Fruit fly (Drosophila melanogaster) whole organism, embryonic: ENCODE data around the gene CG15543.
A peak's percentile ranks its signal among the peaks of the same experiment; 100 is the strongest.

ENCODE experiments used
- Bgb ChIP-seq: fragments of 200-800 bp; sonication (Bioruptor generic); IDR thresholded peaks from 2 replicates; pipeline ENCODE4 v1.3.6; 2022; ENCODE audit warnings: missing biosample characterization, missing genetic modification characterization; ENCODE audit not compliant: partially characterized antibody
- CG10565 ChIP-seq: fragments of 200-800 bp; sonication (Bioruptor generic); optimal IDR thresholded peaks from 3 replicates; lab custom pipeline; 2016; ENCODE audit warnings: missing biosample characterization, mild to moderate bottlenecking, missing genetic modification characterization
- CG11456 ChIP-seq: fragments of 200-800 bp; sonication (Bioruptor generic); IDR thresholded peaks from 3 replicates; pipeline ENCODE4 v1.3.6; 2022; ENCODE audit warnings: missing biosample characterization, missing genetic modification characterization
- CG12104 ChIP-seq: fragments of 200-800 bp; sonication (Bioruptor generic); optimal IDR thresholded peaks from 3 replicates; lab custom pipeline; 2016; ENCODE audit warnings: missing biosample characterization, missing genetic modification characterization
- CG13287 ChIP-seq: fragments of 200-800 bp; sonication (Bioruptor generic); IDR thresholded peaks from 2 replicates; pipeline ENCODE4 v1.3.6; 2022; ENCODE audit warnings: missing biosample characterization, missing genetic modification characterization; ENCODE audit not compliant: partially characterized antibody
- CG15073 ChIP-seq: fragments of 200-800 bp; sonication (Bioruptor generic); optimal IDR thresholded peaks from 2 replicates; lab custom pipeline; 2016; ENCODE audit warnings: missing biosample characterization, missing genetic modification characterization
- CG17361 ChIP-seq: fragments of 200-800 bp; sonication (Bioruptor generic); IDR thresholded peaks from 3 replicates; pipeline ENCODE4 v1.3.6; 2022; ENCODE audit warnings: missing biosample characterization, missing genetic modification characterization
- CG17829 ChIP-seq: fragments of 200-800 bp; optimal IDR thresholded peaks from 2 replicates; lab custom pipeline; 2019; ENCODE audit warnings: missing biosample characterization, mild to moderate bottlenecking, missing genetic modification characterization, moderate library complexity
- CG17912 ChIP-seq: fragments of 200-800 bp; sonication (Bioruptor generic); optimal IDR thresholded peaks from 2 replicates; lab custom pipeline; 2018; ENCODE audit warnings: missing biosample characterization, mild to moderate bottlenecking, missing genetic modification characterization
- CG3163 ChIP-seq: fragments of 200-800 bp; sonication (Bioruptor generic); optimal IDR thresholded peaks from 3 replicates; lab custom pipeline; 2016; ENCODE audit warnings: missing biosample characterization, missing genetic modification characterization
- CG43689 ChIP-seq: fragments of 200-800 bp; sonication (Bioruptor generic); IDR thresholded peaks from 2 replicates; pipeline ENCODE4 v1.3.6; 2022; ENCODE audit warnings: missing biosample characterization, missing genetic modification characterization
- CG5953 ChIP-seq: fragments of 200-800 bp; sonication (Bioruptor generic); IDR thresholded peaks from 2 replicates; pipeline ENCODE4 v1.3.6; 2022; ENCODE audit warnings: missing biosample characterization, missing genetic modification characterization
- CG6654 ChIP-seq: fragments of 200-800 bp; sonication (Bioruptor generic); optimal IDR thresholded peaks from 2 replicates; lab custom pipeline; 2017; ENCODE audit warnings: missing biosample characterization, mild to moderate bottlenecking, missing genetic modification characterization
- CG7839 ChIP-seq: fragments of 200-800 bp; sonication (Bioruptor generic); optimal IDR thresholded peaks from 3 replicates; lab custom pipeline; 2018; ENCODE audit warnings: missing biosample characterization, mild to moderate bottlenecking, missing genetic modification characterization, moderate library complexity
- CG8290 ChIP-seq, 3 experiments: fragments of 200-800 bp; sonication (Bioruptor generic); optimal IDR thresholded peaks; 2 replicates each; lab custom pipeline; 2016 to 2019; ENCODE audit warnings: missing biosample characterization in 3 of 3, missing genetic modification characterization in 3 of 3, mild to moderate bottlenecking in 2 of 3, moderate library complexity in 1 of 3
- CG8924 ChIP-seq: fragments of 200-800 bp; optimal IDR thresholded peaks from 3 replicates; lab custom pipeline; 2019; ENCODE audit warnings: missing biosample characterization, mild to moderate bottlenecking, missing genetic modification characterization, moderate library complexity
- Camta ChIP-seq: fragments of 200-800 bp; sonication (Bioruptor generic); optimal IDR thresholded peaks from 2 replicates; lab custom pipeline; 2016; ENCODE audit warnings: missing biosample characterization, missing genetic modification characterization
- E2f1 ChIP-seq: fragments of 200-800 bp; sonication (Bioruptor generic); IDR thresholded peaks from 2 replicates; pipeline ENCODE4 v1.3.6; 2022; ENCODE audit warnings: missing biosample characterization, missing genetic modification characterization
- Ets97D ChIP-seq: fragments of 200-800 bp; sonication (Bioruptor generic); optimal IDR thresholded peaks from 3 replicates; lab custom pipeline; 2016; ENCODE audit warnings: missing biosample characterization, missing genetic modification characterization
- Gsc ChIP-seq: fragments of 200-800 bp; sonication (Bioruptor generic); IDR thresholded peaks from 2 replicates; pipeline ENCODE4 v1.3.6; 2022; ENCODE audit warnings: missing biosample characterization, missing genetic modification characterization
- HHEX ChIP-seq: fragments of 200-800 bp; sonication (Bioruptor generic); optimal IDR thresholded peaks from 3 replicates; lab custom pipeline; 2017; ENCODE audit warnings: missing biosample characterization, mild to moderate bottlenecking, missing genetic modification characterization, missing genetic modification reagents
- Hmr ChIP-seq: fragments of 200-800 bp; sonication (Bioruptor generic); optimal IDR thresholded peaks from 3 replicates; lab custom pipeline; 2017; ENCODE audit warnings: mild to moderate bottlenecking, missing biosample characterization, missing genetic modification reagents, missing genetic modification characterization
- Lim3 ChIP-seq: fragments of 200-800 bp; sonication (Bioruptor generic); IDR thresholded peaks from 2 replicates; pipeline ENCODE4 v1.3.6; 2022; ENCODE audit warnings: missing biosample characterization, missing genetic modification characterization
- Med ChIP-seq: fragments of 200-800 bp; sonication (Bioruptor generic); peaks from one replicate; lab custom pipeline; 2016; ENCODE audit warnings: missing biosample characterization, missing genetic modification characterization, mild to moderate bottlenecking, inconsistent platforms, moderate library complexity
- NC2α ChIP-seq: fragments of 200-800 bp; sonication (Bioruptor generic); optimal IDR thresholded peaks from 2 replicates; lab custom pipeline; 2016; ENCODE audit warnings: missing biosample characterization, missing genetic modification characterization
- NfI ChIP-seq: fragments of 200-800 bp; sonication (Bioruptor generic); optimal IDR thresholded peaks from 3 replicates; lab custom pipeline; 2018; ENCODE audit warnings: missing biosample characterization, mild to moderate bottlenecking, missing genetic modification characterization, moderate library complexity
- Rfx ChIP-seq: fragments of 200-800 bp; sonication (Bioruptor generic); IDR thresholded peaks from 2 replicates; pipeline ENCODE4 v1.3.6; 2022; ENCODE audit warnings: missing biosample characterization, missing genetic modification characterization
- Sox100B ChIP-seq: fragments of 200-800 bp; sonication (Bioruptor generic); optimal IDR thresholded peaks from 3 replicates; lab custom pipeline; 2018; ENCODE audit warnings: missing biosample characterization, mild to moderate bottlenecking, missing genetic modification characterization
- Xrp1 ChIP-seq: fragments of 200-800 bp; sonication (Bioruptor generic); IDR thresholded peaks from 2 replicates; pipeline ENCODE4 v1.3.6; 2022; ENCODE audit warnings: missing biosample characterization, missing genetic modification characterization
- ase ChIP-seq: fragments of 200-800 bp; sonication (Bioruptor generic); IDR thresholded peaks from 3 replicates; pipeline ENCODE4 v1.3.6; 2022; ENCODE audit warnings: missing biosample characterization, missing genetic modification characterization
- az2 ChIP-seq: fragments of 200-800 bp; sonication (Bioruptor generic); optimal IDR thresholded peaks from 3 replicates; lab custom pipeline; 2016; ENCODE audit warnings: missing biosample characterization, missing genetic modification characterization
- br ChIP-seq: fragments of >200 bp; optimal IDR thresholded peaks from 2 replicates; lab custom pipeline; 2017
- ems ChIP-seq: fragments of 200-800 bp; sonication (Bioruptor generic); optimal IDR thresholded peaks from 3 replicates; lab custom pipeline; 2016; ENCODE audit warnings: missing biosample characterization, missing genetic modification characterization
- en ChIP-seq: fragments of 200-800 bp; sonication (Bioruptor generic); optimal IDR thresholded peaks from 2 replicates; lab custom pipeline; 2016; ENCODE audit warnings: missing biosample characterization, missing genetic modification characterization
- esg ChIP-seq: fragments of 200-800 bp; sonication (Bioruptor generic); conservative IDR thresholded peaks from 2 replicates; pipeline ENCODE4 v1.3.6; 2022; ENCODE audit warnings: missing biosample characterization, missing genetic modification characterization
- fru ChIP-seq: fragments of >200 bp; optimal IDR thresholded peaks from 2 replicates; lab custom pipeline; 2017
- gcm2 ChIP-seq: fragments of 200-800 bp; sonication (Bioruptor generic); optimal IDR thresholded peaks from 2 replicates; lab custom pipeline; 2016; ENCODE audit warnings: missing biosample characterization, missing genetic modification characterization
- gsb-n ChIP-seq: fragments of 200-800 bp; sonication (Bioruptor generic); optimal IDR thresholded peaks from 3 replicates; lab custom pipeline; 2018; ENCODE audit warnings: missing biosample characterization, mild to moderate bottlenecking, missing genetic modification characterization
- h ChIP-seq: fragments of >200 bp; optimal IDR thresholded peaks from 2 replicates; lab custom pipeline; 2017
- jigr1 ChIP-seq: fragments of 200-800 bp; sonication (Bioruptor generic); IDR thresholded peaks from 3 replicates; pipeline ENCODE4 v1.3.6; 2022; ENCODE audit warnings: missing biosample characterization, missing genetic modification characterization
- onecut ChIP-seq: fragments of 200-800 bp; sonication (Bioruptor generic); IDR thresholded peaks from 2 replicates; pipeline ENCODE4 v1.3.6; 2022; ENCODE audit warnings: missing biosample characterization, missing genetic modification characterization
- org-1 ChIP-seq: fragments of 200-800 bp; sonication (Bioruptor generic); optimal IDR thresholded peaks from 2 replicates; lab custom pipeline; 2017; ENCODE audit warnings: missing biosample characterization, missing genetic modification characterization
- pita ChIP-seq: fragments of 200-800 bp; sonication (Bioruptor generic); optimal IDR thresholded peaks from 2 replicates; lab custom pipeline; 2017; ENCODE audit warnings: missing biosample characterization, mild to moderate bottlenecking, missing genetic modification characterization
- ranshi ChIP-seq: fragments of 200-800 bp; sonication (Bioruptor generic); IDR thresholded peaks from 2 replicates; pipeline ENCODE4 v1.3.6; 2022; ENCODE audit warnings: missing biosample characterization, missing genetic modification characterization
- rib ChIP-seq: fragments of 200-800 bp; sonication (Bioruptor generic); IDR thresholded peaks from 2 replicates; pipeline ENCODE4 v1.3.6; 2022; ENCODE audit warnings: missing biosample characterization, missing genetic modification characterization
- seq ChIP-seq: fragments of 200-800 bp; sonication (Bioruptor generic); IDR thresholded peaks from 2 replicates; pipeline ENCODE4 v1.3.6; 2022; ENCODE audit warnings: missing biosample characterization, missing genetic modification characterization
- so ChIP-seq: fragments of 200-800 bp; sonication (Bioruptor generic); IDR thresholded peaks from 3 replicates; pipeline ENCODE4 v1.3.6; 2022; ENCODE audit warnings: missing biosample characterization, missing genetic modification characterization
- sqz ChIP-seq: fragments of 200-800 bp; sonication (Bioruptor generic); optimal IDR thresholded peaks from 3 replicates; lab custom pipeline; 2018; ENCODE audit warnings: missing biosample characterization, mild to moderate bottlenecking, missing genetic modification characterization
- ssp ChIP-seq: fragments of 200-800 bp; sonication (Bioruptor generic); IDR thresholded peaks from 2 replicates; pipeline ENCODE4 v1.3.6; 2022; ENCODE audit warnings: missing biosample characterization, missing genetic modification characterization
- ttk ChIP-seq: fragments of 200-800 bp; sonication (Bioruptor generic); IDR thresholded peaks from 2 replicates; pipeline ENCODE4 v2.1.2; 2022; ENCODE audit warnings: missing biosample characterization, missing genetic modification characterization
- unpg ChIP-seq: fragments of 200-800 bp; sonication (Bioruptor generic); optimal IDR thresholded peaks from 3 replicates; lab custom pipeline; 2018; ENCODE audit warnings: missing biosample characterization, mild to moderate bottlenecking, missing genetic modification characterization, moderate library complexity
- wdn ChIP-seq: fragments of 200-800 bp; sonication (Bioruptor generic); IDR thresholded peaks from 2 replicates; pipeline ENCODE4 v1.3.6; 2022; ENCODE audit warnings: missing biosample characterization, missing genetic modification characterization
- wor ChIP-seq: fragments of 200-800 bp; sonication (Bioruptor generic); IDR thresholded peaks from 2 replicates; pipeline ENCODE4 v1.3.6; 2022; ENCODE audit warnings: missing biosample characterization, missing genetic modification characterization
- zfh2 ChIP-seq: fragments of 200-800 bp; sonication (Bioruptor generic); optimal IDR thresholded peaks from 2 replicates; lab custom pipeline; 2016; ENCODE audit warnings: missing biosample characterization, missing genetic modification characterization

The CG15543 gene

DNA sequence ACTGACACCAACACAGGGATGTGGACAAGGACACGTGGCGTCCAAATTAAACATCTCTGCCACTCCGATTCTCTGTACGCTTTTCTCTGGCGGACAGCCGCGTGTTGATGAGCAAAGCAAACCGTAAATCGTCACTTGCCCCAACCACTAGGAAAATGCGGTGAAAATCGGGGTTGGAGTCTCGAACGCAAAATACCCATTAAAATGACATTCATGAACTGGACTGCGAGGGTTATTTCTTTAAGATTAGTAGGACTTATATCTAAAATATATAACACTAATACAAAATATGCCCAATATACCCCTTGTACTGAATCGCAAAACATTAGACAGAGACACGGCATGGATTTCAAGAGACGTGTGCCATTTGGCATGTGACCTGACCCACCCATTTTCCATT lies 24.2 kb upstream of the CG15543 start (continued):
- TF ChIP-seq ems (GFP tag; lab: Kevin White, UChicago) (no peak), E2f1 (no peak), CG8290 (GFP tag; optimal IDR thresholded peaks at IDR 0.05; lab: Kevin White, UChicago) (no peak), CG8290 (tag; optimal IDR thresholded peaks at IDR 0.05; lab: Kevin White, UChicago) (peak in 1 of 2 experiments; percentile 51), Bgb (GFP tag; lab: Robert Waterston, UW) (no peak), CG17829 (no peak), CG10565 (GFP tag; lab: Kevin White, UChicago) (no peak), ranshi (peak; percentile 27; the same call in 1 of the 2 replicates), unpg (GFP tag; lab: Kevin White, UChicago) (peak; percentile 16), gsb-n (tag; lab: Kevin White, UChicago) (peak; percentile 31), CG7839 (tag; lab: Kevin White, UChicago) (peak; percentile 30), br (lab: Kevin White, UChicago) (no peak), en (no peak), sqz (GFP tag; lab: Kevin White, UChicago) (no peak), CG6654 (GFP tag; lab: Kevin White, UChicago) (no peak), CG3163 (GFP tag; lab: Kevin White, UChicago) (no peak), ssp (GFP tag; lab: Robert Waterston, UW) (0 out of 2 replicates have a peak, but pooled peaks have one; percentile 17), esg (GFP tag; lab: Robert Waterston, UW) (no peak), seq (GFP tag; lab: Robert Waterston, UW) (no peak), CG12104 (no peak), pita (no peak), ase (GFP tag; lab: Robert Waterston, UW) (0 out of 3 replicates have a peak, but pooled peaks have one; percentile 42), org-1 (GFP tag; lab: Kevin White, UChicago) (peak; percentile 33), HHEX (no peak), wor (no peak), Lim3 (GFP tag; lab: Robert Waterston, UW) (no peak), Med (peak; percentile 75), Sox100B (GFP tag; lab: Kevin White, UChicago) (no peak), Camta (no peak), Gsc (GFP tag; lab: Robert Waterston, UW) (no peak), ttk (no peak), zfh2 (GFP tag; lab: Kevin White, UChicago) (no peak), CG13287 (no peak), CG11456 (GFP tag; lab: Robert Waterston, UW) (no peak), CG15073 (GFP tag; lab: Kevin White, UChicago) (no peak), CG17912 (GFP tag; lab: Kevin White, UChicago) (no peak), gcm2 (no peak), CG5953 (GFP tag; lab: Robert Waterston, UW) (0 out of 2 replicates have a peak, but pooled peaks have one; percentile 18), NfI (GFP tag; lab: Kevin White, UChicago) (no peak), CG17361 (GFP tag; lab: Robert Waterston, UW) (no peak), CG8924 (tag; lab: Kevin White, UChicago) (peak; percentile 5), Hmr (GFP tag; lab: Kevin White, UChicago) (no peak), az2 (GFP tag; lab: Kevin White, UChicago) (peak; percentile 3), jigr1 (GFP tag; lab: Robert Waterston, UW) (no peak), rib (GFP tag; lab: Robert Waterston, UW) (no peak), h (no peak), wdn (no peak), Rfx (GFP tag; lab: Robert Waterston, UW) (0 out of 2 replicates have a peak, but pooled peaks have one; percentile 31), CG43689 (GFP tag; lab: Robert Waterston, UW) (no peak), Xrp1 (GFP tag; lab: Robert Waterston, UW) (peak; percentile 65), onecut (GFP tag; lab: Robert Waterston, UW) (no peak), NC2α (no peak), so (no peak), fru (lab: Kevin White, UChicago) (no peak), Ets97D (GFP tag; lab: Kevin White, UChicago) (no peak)
